Fruit fly (Drosophila melanogaster): ENCODE measurements around the gene loco.
A peak's percentile ranks its signal among the peaks of the same experiment; 100 is the strongest.

dm6 chr3R:22667284-22667958, 28.2 kb upstream of the loco start:
- peak; percentile 60 for TF ChIP-seq CG11617 (GFP tag; optimal IDR thresholded peaks at IDR 0.05)
- no peak for TF ChIP-seq cic (GFP tag; optimal IDR thresholded peaks at IDR 0.05)
- TF ChIP-seq CG33017 (tag; optimal IDR thresholded peaks at IDR 0.05), result peak; percentile 41
- TF ChIP-seq pad (GFP tag; optimal IDR thresholded peaks at IDR 0.05), result peak; percentile 76
- no peak for TF ChIP-seq cnc (optimal IDR thresholded peaks at IDR 0.05)

All from whole organism, adult.